Worm (Caenorhabditis elegans) whole organism, late embryonic: ENCODE measurements around the gene C06E1.7.

Experiments used
- K02D7.2 ChIP-seq: sonication (generic microtip); optimal IDR thresholded peaks from 2 replicates; lab custom pipeline; 2017; ENCODE audit warnings: mild to moderate bottlenecking, missing genetic modification characterization, missing compliant biosample characterization
- ceh-6 ChIP-seq: fragments of 200-800 bp; sonication (Bioruptor generic); optimal IDR thresholded peaks from 2 replicates; lab custom pipeline; 2018; ENCODE audit warnings: mild to moderate bottlenecking, missing genetic modification characterization, missing compliant biosample characterization
- ceh-9 ChIP-seq: sonication (generic microtip); optimal IDR thresholded peaks from 2 replicates; lab custom pipeline; 2016; ENCODE audit warnings: mild to moderate bottlenecking, missing genetic modification characterization, inconsistent platforms, missing compliant biosample characterization
- dve-1 ChIP-seq: sonication (generic microtip); optimal IDR thresholded peaks from 2 replicates; lab custom pipeline; 2017; ENCODE audit warnings: antibody characterized with exemption, mild to moderate bottlenecking, missing genetic modification characterization, missing compliant biosample characterization
- nhr-11 ChIP-seq: fragments of 150-350 bp; optimal IDR thresholded peaks from 2 replicates; lab custom pipeline; 2014; ENCODE audit warnings: missing biosample characterization, missing genetic modification characterization
- pha-4 ChIP-seq: fragments of 150-350 bp; optimal IDR thresholded peaks from 2 replicates; lab custom pipeline; 2018; ENCODE audit warnings: missing biosample characterization, missing genetic modification reagents, missing genetic modification characterization
- pqm-1 ChIP-seq: sonication (generic microtip); optimal IDR thresholded peaks from 2 replicates; lab custom pipeline; 2016; ENCODE audit warnings: missing genetic modification characterization, missing compliant biosample characterization
- sdc-2 ChIP-seq: sonication (generic microtip); optimal IDR thresholded peaks from 2 replicates; lab custom pipeline; 2016; ENCODE audit warnings: missing genotype, missing genetic modification characterization, missing compliant biosample characterization
- sox-4 ChIP-seq: sonication (generic microtip); optimal IDR thresholded peaks from 2 replicates; lab custom pipeline; 2017; ENCODE audit warnings: mild to moderate bottlenecking, missing genetic modification characterization, inconsistent platforms, missing compliant biosample characterization
- tbx-2 ChIP-seq: sonication (generic microtip); optimal IDR thresholded peaks from 2 replicates; lab custom pipeline; 2016; ENCODE audit warnings: missing genetic modification characterization, missing compliant biosample characterization

DNA sequence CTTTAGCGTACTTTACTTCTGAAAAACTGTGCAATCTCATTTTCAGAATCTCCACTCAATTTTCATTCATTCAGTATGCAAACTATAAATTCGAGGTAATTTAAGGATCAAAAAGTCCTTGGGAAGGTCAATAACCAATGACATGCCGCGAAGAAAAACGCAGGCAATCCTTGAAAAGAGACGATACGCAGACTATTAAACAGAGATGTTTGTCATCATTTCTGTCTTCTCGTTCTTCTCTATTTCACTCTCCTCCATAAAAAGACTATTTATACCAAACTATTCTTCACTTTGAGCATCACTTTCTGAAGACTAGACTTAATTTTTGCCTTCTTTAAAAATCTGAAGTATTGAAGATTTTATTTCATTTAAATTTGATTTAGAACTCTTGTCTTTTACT lies 41.4 kb downstream of the C06E1.7 start, which contains the start of gene C02D5.4:
- TF ChIP-seq ceh-9 (tag; lab: Kevin White, UChicago): no peak
- TF ChIP-seq sdc-2 (tag; lab: Kevin White, UChicago): no peak
- no peak for TF ChIP-seq pha-4 (tag; lab: Kevin White, UChicago)
- TF ChIP-seq nhr-11 (tag; lab: Kevin White, UChicago): no peak
- no peak for TF ChIP-seq dve-1
- no peak for TF ChIP-seq pqm-1 (tag; lab: Kevin White, UChicago)
- no peak for TF ChIP-seq tbx-2 (tag; lab: Kevin White, UChicago)
- TF ChIP-seq sox-4 (tag; lab: Kevin White, UChicago): no peak
- no peak for TF ChIP-seq ceh-6 (GFP tag; lab: Kevin White, UChicago)
- TF ChIP-seq K02D7.2 (tag; lab: Kevin White, UChicago): no peak
